Fruit fly (Drosophila melanogaster): Measurements from ENCODE around the gene Uch-L5.

Gene Uch-L5

DNA sequence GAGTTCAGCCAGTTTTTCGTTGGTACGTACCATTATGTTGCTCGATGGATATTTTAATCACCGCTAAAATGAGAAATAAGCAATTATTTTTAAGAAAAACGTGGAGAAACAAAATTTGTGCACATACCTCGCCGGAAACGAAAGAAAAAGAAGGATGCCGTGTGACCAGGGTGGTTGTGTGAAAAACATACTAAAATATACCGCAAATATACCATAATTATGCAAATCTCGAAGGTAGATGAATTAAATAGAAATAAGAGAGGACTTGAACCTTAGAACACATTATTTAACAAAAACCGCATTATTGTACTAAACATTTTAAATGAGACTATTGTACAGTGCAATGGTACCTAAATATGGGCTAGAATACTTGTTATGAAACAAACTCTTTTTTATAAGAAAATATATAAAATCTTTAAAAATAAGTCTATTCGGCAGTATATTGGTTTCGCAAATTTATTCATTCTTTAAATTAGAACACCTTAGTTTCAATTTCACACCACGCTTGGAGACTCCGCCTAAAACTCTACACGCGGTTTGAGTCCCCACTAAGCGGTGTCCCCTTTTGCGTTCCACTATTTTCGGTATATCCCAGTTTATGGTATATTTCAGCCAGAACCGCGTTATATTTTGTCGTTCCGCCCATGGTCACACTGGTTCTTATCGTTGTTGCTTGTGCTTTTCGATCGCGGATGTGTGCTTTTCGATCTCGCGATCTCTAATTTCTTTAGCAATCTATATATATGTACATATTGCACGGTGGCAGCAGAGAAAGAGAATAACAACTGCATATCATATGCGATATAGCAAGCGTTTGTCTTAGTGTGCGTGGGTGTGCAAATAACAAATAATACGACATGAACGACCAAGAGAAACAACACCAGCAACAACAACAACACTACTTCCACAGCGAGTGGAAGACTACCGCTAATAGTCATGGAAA is 46.8 kb downstream of the Uch-L5 start, which contains the start of the genes RpS17 and MTF-1 (continued):
- TF ChIP-seq BEAF-32 (GFP tag; optimal IDR thresholded peaks at IDR 0.05) (peak; percentile 44), CG31441 (GFP tag; IDR thresholded peaks at IDR 0.05) (peak; percentile 41; the same call in 1 of the 2 replicates), ranshi (GFP tag; IDR thresholded peaks at IDR 0.05) (peak; percentile 33; the same call in 1 of the 2 replicates), Hr39 (optimal IDR thresholded peaks at IDR 0.05) (no peak), CG10321 (GFP tag; IDR thresholded peaks at IDR 0.05) (peak; percentile 39; the same call in 1 of the 2 replicates), CG3407 (GFP tag; optimal IDR thresholded peaks at IDR 0.05) (peak; percentile 30), Camta (GFP tag; optimal IDR thresholded peaks at IDR 0.05) (peak; percentile 57), crp (GFP tag; optimal IDR thresholded peaks at IDR 0.05) (no peak), twi (tag; optimal IDR thresholded peaks at IDR 0.05) (no peak), Dp (GFP tag; optimal IDR thresholded peaks at IDR 0.05) (peak; percentile 39), CG3847 (GFP tag; IDR thresholded peaks at IDR 0.05) (peak; percentile 34; the same call in 1 of the 2 replicates), pum (GFP tag; optimal IDR thresholded peaks at IDR 0.05) (no peak), CG10274 (GFP tag; optimal IDR thresholded peaks at IDR 0.05) (no peak), CG15514 (GFP tag; optimal IDR thresholded peaks at IDR 0.05) (peak; percentile 30), Oli (tag; optimal IDR thresholded peaks at IDR 0.05) (peak; percentile 40), bsh (GFP tag; optimal IDR thresholded peaks at IDR 0.05) (peak; percentile 45 to 49), pnt (GFP tag; optimal IDR thresholded peaks at IDR 0.05) (no peak), kay (GFP tag; optimal IDR thresholded peaks at IDR 0.05) (no peak), nerfin-1 (tag; optimal IDR thresholded peaks at IDR 0.05) (peak; percentile 53), fd3F (GFP tag; optimal IDR thresholded peaks at IDR 0.05) (peak; percentile 40), tap (tag; optimal IDR thresholded peaks at IDR 0.05) (peak; percentile 26), GATAe (GFP tag; conservative IDR thresholded peaks at IDR 0.05) (no peak), tin (GFP tag; optimal IDR thresholded peaks at IDR 0.05) (no peak), tio (GFP tag; optimal IDR thresholded peaks at IDR 0.05) (peak; percentile 47), Xrp1 (GFP tag; IDR thresholded peaks at IDR 0.05) (0 out of 2 replicates have a peak, but pooled peaks have one; percentile 30), Nf-YB (GFP tag; optimal IDR thresholded peaks at IDR 0.05) (peak; percentile 21), pan (optimal IDR thresholded peaks at IDR 0.05) (no peak), pan (GFP tag; optimal IDR thresholded peaks at IDR 0.05 in 1 of 2, IDR thresholded peaks at IDR 0.05 in 1 of 2) (peak in 1 of 2 experiments; percentile 69), br (optimal IDR thresholded peaks at IDR 0.05) (no peak), vvl (GFP tag; IDR thresholded peaks at IDR 0.05) (peak; percentile 93), CG17802 (tag; optimal IDR thresholded peaks at IDR 0.05) (no peak), eve (GFP tag; optimal IDR thresholded peaks at IDR 0.05) (no peak), HLHmδ (GFP tag; optimal IDR thresholded peaks at IDR 0.05) (peak; percentile 27), Deaf1 (tag; optimal IDR thresholded peaks at IDR 0.05) (peak; percentile 10), CG10366 (GFP tag; IDR thresholded peaks at IDR 0.05) (peak; percentile 37), fd64A (GFP tag; optimal IDR thresholded peaks at IDR 0.05) (peak; percentile 21), CG9609 (GFP tag; optimal IDR thresholded peaks at IDR 0.05) (peak; percentile 41), Vsx1 (GFP tag; optimal IDR thresholded peaks at IDR 0.05) (peak; percentile 51), cg (GFP tag; optimal IDR thresholded peaks at IDR 0.05) (peak; percentile 14), dysf (GFP tag; IDR thresholded peaks at IDR 0.05) (0 out of 3 replicates have a peak, but pooled peaks have one; percentile 32), seq (GFP tag; IDR thresholded peaks at IDR 0.05) (peak; percentile 27; the same call in 1 of the 2 replicates), Poxn (GFP tag; IDR thresholded peaks at IDR 0.05) (no peak), CG15601 (tag; optimal IDR thresholded peaks at IDR 0.05) (peak; percentile 63), gsb (GFP tag; IDR thresholded peaks at IDR 0.05) (no peak), toy (GFP tag; IDR thresholded peaks at IDR 0.05) (no peak), lola (GFP tag; optimal IDR thresholded peaks at IDR 0.05) (no peak), abd-A (tag; optimal IDR thresholded peaks at IDR 0.05) (no peak), Asciz (GFP tag; optimal IDR thresholded peaks at IDR 0.05) (peak; percentile 45)
